Worm (Caenorhabditis elegans): ENCODE results near the gene F54B11.8.
A peak's percentile ranks its signal among the peaks of the same experiment; 100 is the strongest.

Gene F54B11.8

ce11 chrX:13590688-13591087 is 13.0 kb downstream of the F54B11.8 start:
- TF ChIP-seq pha-4 (tag; optimal IDR thresholded peaks at IDR 0.05) = no peak

DNA sequence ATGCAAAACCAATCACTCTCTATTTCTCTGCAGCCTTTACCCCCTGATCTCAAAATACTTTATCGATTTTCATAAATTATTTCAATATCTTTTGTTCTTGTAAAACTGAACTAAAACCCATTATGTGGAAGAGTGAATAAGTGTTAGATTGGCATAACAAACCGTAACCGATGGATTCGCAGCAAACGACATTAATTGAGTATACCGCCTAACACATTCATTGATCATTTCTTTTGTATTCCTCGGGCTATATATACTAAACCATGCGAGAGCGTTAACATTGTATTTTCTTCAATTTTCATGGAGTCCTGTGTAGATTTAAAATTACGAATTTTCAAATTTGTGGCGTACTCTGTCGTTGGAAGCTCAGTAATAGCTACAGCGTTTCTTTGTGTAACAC is 14.0 kb downstream of the F54B11.8 start, which contains the start of gene col-9:
Gene col-9, plus strand, starts transcription at position 301 of the 400 bp plus-strand sequence.
- TF ChIP-seq zag-1 (tag; optimal IDR thresholded peaks at IDR 0.05) = no peak
- TF ChIP-seq egl-5 (tag; optimal IDR thresholded peaks at IDR 0.05) = no peak
- no peak for TF ChIP-seq skn-1 (tag; optimal IDR thresholded peaks at IDR 0.05)
- no peak for TF ChIP-seq elt-2 (tag; optimal IDR thresholded peaks at IDR 0.05)
- TF ChIP-seq lin-15B (tag; optimal IDR thresholded peaks at IDR 0.05) = no peak
- no peak for TF ChIP-seq elt-3 (tag; optimal IDR thresholded peaks at IDR 0.05)
- TF ChIP-seq tbx-2 (tag; optimal IDR thresholded peaks at IDR 0.05) = no peak
- TF ChIP-seq lsy-12 (tag; optimal IDR thresholded peaks at IDR 0.05) = no peak
- no peak for TF ChIP-seq pqm-1 (tag; optimal IDR thresholded peaks at IDR 0.05)
- no peak for TF ChIP-seq unc-62 (GFP tag; optimal IDR thresholded peaks at IDR 0.05)
- no peak for TF ChIP-seq eor-1 (tag; optimal IDR thresholded peaks at IDR 0.05)
- TF ChIP-seq ama-1 (optimal IDR thresholded peaks at IDR 0.05) = no peak
- TF ChIP-seq nhr-67 (tag; optimal IDR thresholded peaks at IDR 0.05) = no peak
- TF ChIP-seq lin-39 (tag; optimal IDR thresholded peaks at IDR 0.05) = no peak
- no peak for TF ChIP-seq R02D3.7 (tag; optimal IDR thresholded peaks at IDR 0.05)
- TF ChIP-seq nfya-1 (tag; optimal IDR thresholded peaks at IDR 0.05; ENCODE audit: insufficient read depth) = no peak
- no peak for TF ChIP-seq ceh-16 (tag; optimal IDR thresholded peaks at IDR 0.05)
- TF ChIP-seq fos-1 (tag; optimal IDR thresholded peaks at IDR 0.05) = no peak
- no peak for TF ChIP-seq egl-27 (tag; optimal IDR thresholded peaks at IDR 0.05)
- TF ChIP-seq nhr-237 (tag; optimal IDR thresholded peaks at IDR 0.05) = no peak

DNA sequence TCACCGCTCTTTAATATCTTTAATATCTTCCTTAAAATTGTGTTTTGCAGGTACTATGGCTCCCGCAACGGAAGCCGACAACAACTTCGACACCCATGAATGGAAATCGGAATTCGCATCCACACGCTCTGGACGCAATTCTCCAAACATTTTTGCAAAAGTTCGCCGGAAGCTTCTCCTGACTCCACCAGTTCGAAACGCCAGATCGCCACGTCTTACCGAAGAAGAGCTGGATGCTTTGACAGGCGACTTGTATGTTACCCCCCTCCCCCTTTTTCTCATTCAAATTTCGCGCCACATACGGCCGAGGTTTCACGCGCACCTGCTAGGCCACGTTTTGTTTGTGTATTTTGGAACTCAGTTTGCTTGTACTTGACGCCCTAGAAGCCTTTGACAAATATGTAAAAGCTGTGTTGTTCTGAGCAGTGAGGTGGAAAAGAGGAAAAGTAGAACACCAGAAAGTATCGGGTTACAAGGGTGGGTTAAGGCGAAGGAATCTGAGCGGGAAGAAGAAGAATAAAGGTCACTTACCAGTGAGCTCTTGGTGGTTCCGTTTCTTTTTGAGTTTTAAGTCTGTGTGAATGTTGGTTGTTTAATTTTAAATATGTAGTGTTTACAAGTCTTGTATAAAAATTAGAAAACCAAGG is 18.9 kb downstream of the F54B11.8 start, which contains the start of gene unc-84:
Gene unc-84, plus strand, starts transcription at position 51 of the 647 bp plus-strand sequence.
- no peak for TF ChIP-seq unc-62 (GFP tag; optimal IDR thresholded peaks at IDR 0.05)
- TF ChIP-seq pha-4 (tag; optimal IDR thresholded peaks at IDR 0.05) = peak; percentile 48
- TF ChIP-seq lin-15B (tag; optimal IDR thresholded peaks at IDR 0.05) = peak; percentile 16
- TF ChIP-seq hmg-11 (tag; optimal IDR thresholded peaks at IDR 0.05) = no peak
- peak; percentile 2 for TF ChIP-seq elt-2 (tag; optimal IDR thresholded peaks at IDR 0.05)

DNA sequence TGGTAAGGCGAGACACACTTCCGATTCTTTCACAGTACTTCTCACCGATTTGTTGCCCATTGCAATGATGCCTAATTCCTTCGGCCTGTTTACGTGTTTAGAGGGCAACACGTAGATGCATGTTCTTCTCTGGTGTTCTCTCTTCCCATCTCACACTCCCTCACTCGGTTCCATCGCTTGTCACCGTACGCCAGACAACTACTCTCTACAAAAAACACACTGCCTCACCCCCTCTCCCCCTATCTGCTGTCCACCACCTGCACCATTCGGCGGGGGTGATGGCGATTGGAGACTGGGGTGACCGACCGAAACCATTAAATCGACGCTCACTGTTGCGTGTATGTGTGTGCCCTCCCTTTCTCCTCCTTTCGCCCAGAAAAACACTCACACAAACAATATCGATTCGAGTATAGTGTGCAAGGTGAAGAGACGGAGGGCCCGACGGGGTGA is 19.8 kb downstream of the F54B11.8 start:
- peak; percentile 27 for TF ChIP-seq pha-4 (tag; optimal IDR thresholded peaks at IDR 0.05)
- no peak for TF ChIP-seq lsy-12 (tag; optimal IDR thresholded peaks at IDR 0.05)
- TF ChIP-seq hmg-11 (tag; optimal IDR thresholded peaks at IDR 0.05) = peak; percentile 69
- TF ChIP-seq elt-3 (tag; optimal IDR thresholded peaks at IDR 0.05) = no peak
- peak; percentile 65 for TF ChIP-seq nfya-1 (tag; optimal IDR thresholded peaks at IDR 0.05; ENCODE audit: insufficient read depth)
- no peak for TF ChIP-seq daf-12 (tag; optimal IDR thresholded peaks at IDR 0.05)
- TF ChIP-seq skn-1 (tag; optimal IDR thresholded peaks at IDR 0.05) = no peak
- no peak for TF ChIP-seq ceh-16 (tag; optimal IDR thresholded peaks at IDR 0.05)
- no peak for TF ChIP-seq nhr-67 (tag; optimal IDR thresholded peaks at IDR 0.05)
- TF ChIP-seq ztf-11 (tag; optimal IDR thresholded peaks at IDR 0.05) = no peak
- TF ChIP-seq ceh-82 (tag; optimal IDR thresholded peaks at IDR 0.05) = no peak
- TF ChIP-seq unc-62 (GFP tag; optimal IDR thresholded peaks at IDR 0.05) = peak; percentile 24
- peak; percentile 29 for TF ChIP-seq nhr-23 (tag; optimal IDR thresholded peaks at IDR 0.05)
- no peak for TF ChIP-seq nhr-77 (tag; optimal IDR thresholded peaks at IDR 0.05)
- no peak for TF ChIP-seq eor-1 (tag; optimal IDR thresholded peaks at IDR 0.05)
- peak; percentile 32 for TF ChIP-seq jun-1 (tag; optimal IDR thresholded peaks at IDR 0.05)
- no peak for TF ChIP-seq aly-2 (tag; optimal IDR thresholded peaks at IDR 0.05)
- TF ChIP-seq snpc-4 (tag; optimal IDR thresholded peaks at IDR 0.05) = no peak
- TF ChIP-seq mdl-1 (tag; optimal IDR thresholded peaks at IDR 0.05) = no peak
- TF ChIP-seq nhr-11 (tag; optimal IDR thresholded peaks at IDR 0.05) = no peak
- no peak for TF ChIP-seq mml-1 (tag; optimal IDR thresholded peaks at IDR 0.05)
- TF ChIP-seq nhr-12 (tag; optimal IDR thresholded peaks at IDR 0.05) = no peak
- TF ChIP-seq elt-1 (tag; optimal IDR thresholded peaks at IDR 0.05) = no peak
- TF ChIP-seq nhr-76 (tag; optimal IDR thresholded peaks at IDR 0.05) = no peak
- peak; percentile 62 for TF ChIP-seq ceh-28 (tag; optimal IDR thresholded peaks at IDR 0.05)
- TF ChIP-seq nhr-43 (tag; optimal IDR thresholded peaks at IDR 0.05; ENCODE audit: poor library complexity, severe bottlenecking) = no peak
- TF ChIP-seq ama-1 (optimal IDR thresholded peaks at IDR 0.05) = no peak
- TF ChIP-seq unc-39 (tag; optimal IDR thresholded peaks at IDR 0.05) = no peak
- no peak for TF ChIP-seq fos-1 (tag; optimal IDR thresholded peaks at IDR 0.05)
- no peak for TF ChIP-seq ceh-9 (tag; optimal IDR thresholded peaks at IDR 0.05)
- TF ChIP-seq ZK546.5 (tag; optimal IDR thresholded peaks at IDR 0.05) = no peak
- no peak for TF ChIP-seq nhr-237 (tag; optimal IDR thresholded peaks at IDR 0.05)
- TF ChIP-seq sea-2 (GFP tag; optimal IDR thresholded peaks at IDR 0.05) = no peak
- TF ChIP-seq zag-1 (tag; optimal IDR thresholded peaks at IDR 0.05) = no peak
- peak; percentile 60 for TF ChIP-seq lin-39 (tag; optimal IDR thresholded peaks at IDR 0.05)
- peak; percentile 92 for TF ChIP-seq nhr-25 (tag; optimal IDR thresholded peaks at IDR 0.05)
- TF ChIP-seq R02D3.7 (tag; optimal IDR thresholded peaks at IDR 0.05) = no peak
- TF ChIP-seq nhr-28 (tag; optimal IDR thresholded peaks at IDR 0.05) = no peak
- TF ChIP-seq pqm-1 (tag; optimal IDR thresholded peaks at IDR 0.05) = no peak
- TF ChIP-seq elt-2 (tag; optimal IDR thresholded peaks at IDR 0.05) = peak; percentile 46
- no peak for TF ChIP-seq lin-15B (tag; optimal IDR thresholded peaks at IDR 0.05)

All from whole organism, L3 larva.